Fruit fly (Drosophila melanogaster) whole organism, prepupa: ENCODE results near the gene atl.

Experiments
- Blimp-1 ChIP-seq: fragments of 200-800 bp; sonication (Bioruptor generic); optimal IDR thresholded peaks from 3 replicates; lab custom pipeline; 2017; ENCODE audit warnings: missing biosample characterization, missing genetic modification characterization, mild to moderate bottlenecking, moderate library complexity, missing genetic modification reagents
- CG10631 ChIP-seq: fragments of 200-800 bp; sonication (Bioruptor generic); optimal IDR thresholded peaks from 2 replicates; lab custom pipeline; 2016; ENCODE audit warnings: missing biosample characterization, missing genetic modification characterization
- CG10669 ChIP-seq: fragments of 200-800 bp; sonication (Bioruptor generic); optimal IDR thresholded peaks from 3 replicates; lab custom pipeline; 2018; ENCODE audit warnings: missing biosample characterization, mild to moderate bottlenecking, missing genetic modification characterization, moderate library complexity
- CG11762 ChIP-seq: fragments of 200-800 bp; sonication (Bioruptor generic); optimal IDR thresholded peaks from 3 replicates; lab custom pipeline; 2016; ENCODE audit warnings: missing biosample characterization, missing genetic modification characterization; ENCODE audit not compliant: insufficient read depth
- CG11902 ChIP-seq: fragments of 200-800 bp; sonication (Bioruptor generic); optimal IDR thresholded peaks from 3 replicates; lab custom pipeline; 2016; ENCODE audit warnings: missing biosample characterization, missing genetic modification characterization
- CG15336 ChIP-seq: fragments of 200-800 bp; sonication (Bioruptor generic); IDR thresholded peaks from 2 replicates; pipeline ENCODE4 v1.3.6; 2022; ENCODE audit warnings: missing biosample characterization, missing genetic modification characterization
- CG1621 ChIP-seq: fragments of 200-800 bp; sonication (Bioruptor generic); optimal IDR thresholded peaks from 3 replicates; lab custom pipeline; 2018; ENCODE audit warnings: missing biosample characterization, mild to moderate bottlenecking, missing genetic modification characterization
- CG16779 ChIP-seq: fragments of 200-800 bp; sonication (Bioruptor generic); optimal IDR thresholded peaks from 3 replicates; lab custom pipeline; 2017; ENCODE audit warnings: missing biosample characterization, mild to moderate bottlenecking, missing genetic modification characterization
- CG3032 ChIP-seq: fragments of 200-800 bp; optimal IDR thresholded peaks from 2 replicates; lab custom pipeline; 2019; ENCODE audit warnings: missing biosample characterization, mild to moderate bottlenecking, missing genetic modification characterization, moderate library complexity
- CG31627 ChIP-seq: fragments of 200-800 bp; sonication (Bioruptor generic); optimal IDR thresholded peaks from 3 replicates; lab custom pipeline; 2016; ENCODE audit warnings: missing biosample characterization, missing genetic modification characterization
- CG34406 ChIP-seq: fragments of 200-800 bp; sonication (Bioruptor generic); optimal IDR thresholded peaks from 3 replicates; lab custom pipeline; 2016; ENCODE audit warnings: missing biosample characterization, missing genetic modification characterization
- CG4318 ChIP-seq: fragments of 200-800 bp; sonication (Bioruptor generic); optimal IDR thresholded peaks from 3 replicates; lab custom pipeline; 2017; ENCODE audit warnings: missing biosample characterization, mild to moderate bottlenecking, missing genetic modification characterization
- CG6163 ChIP-seq: fragments of 200-800 bp; sonication (Bioruptor generic); IDR thresholded peaks from 3 replicates; pipeline ENCODE4 v1.3.6; 2022; ENCODE audit warnings: missing biosample characterization, missing genetic modification characterization
- CG6276 ChIP-seq: fragments of 200-800 bp; sonication (Bioruptor generic); optimal IDR thresholded peaks from 2 replicates; lab custom pipeline; 2017; ENCODE audit warnings: missing biosample characterization, mild to moderate bottlenecking, missing genetic modification characterization
- CG6792 ChIP-seq: fragments of 200-800 bp; sonication (Bioruptor generic); optimal IDR thresholded peaks from 3 replicates; lab custom pipeline; 2016; ENCODE audit warnings: missing biosample characterization, missing genetic modification characterization
- CG6808 ChIP-seq: fragments of 200-800 bp; sonication (Bioruptor generic); optimal IDR thresholded peaks from 3 replicates; lab custom pipeline; 2017; ENCODE audit warnings: missing biosample characterization, missing genetic modification characterization, mild to moderate bottlenecking, moderate library complexity, missing genetic modification reagents
- CG6854 ChIP-seq: fragments of 200-800 bp; sonication (Bioruptor generic); optimal IDR thresholded peaks from 2 replicates; lab custom pipeline; 2017; ENCODE audit warnings: missing biosample characterization, mild to moderate bottlenecking, missing genetic modification characterization
- CG7368 ChIP-seq: fragments of 200-800 bp; sonication (Bioruptor generic); optimal IDR thresholded peaks from 3 replicates; lab custom pipeline; 2016; ENCODE audit warnings: missing biosample characterization, missing genetic modification characterization
- CG8319 ChIP-seq: fragments of 200-800 bp; sonication (Bioruptor generic); optimal IDR thresholded peaks from 3 replicates; lab custom pipeline; 2016; ENCODE audit warnings: missing biosample characterization, missing genetic modification characterization
- CG9139 ChIP-seq: fragments of 200-800 bp; sonication (Bioruptor generic); optimal IDR thresholded peaks from 3 replicates; lab custom pipeline; 2017; ENCODE audit warnings: missing biosample characterization, mild to moderate bottlenecking, missing genetic modification characterization
- Eip75B ChIP-seq: fragments of 200-800 bp; sonication (Bioruptor generic); optimal IDR thresholded peaks from 3 replicates; lab custom pipeline; 2016; ENCODE audit warnings: missing biosample characterization, missing genetic modification characterization
- Eip78C ChIP-seq: fragments of 200-800 bp; sonication (Bioruptor generic); peaks from one replicate; lab custom pipeline; 2016; ENCODE audit warnings: missing biosample characterization, missing genetic modification characterization
- Eip93F ChIP-seq: fragments of 200-800 bp; sonication (Bioruptor generic); optimal IDR thresholded peaks from 2 replicates; lab custom pipeline; 2016; ENCODE audit warnings: missing biosample characterization, mild to moderate bottlenecking, missing genetic modification characterization
- Ets21C ChIP-seq: fragments of 200-800 bp; sonication (Bioruptor generic); optimal IDR thresholded peaks from 3 replicates; lab custom pipeline; 2016; ENCODE audit warnings: missing biosample characterization, missing genetic modification characterization
- Ets96B ChIP-seq: fragments of 200-800 bp; optimal IDR thresholded peaks from 2 replicates; lab custom pipeline; 2019; ENCODE audit warnings: missing biosample characterization, mild to moderate bottlenecking, missing genetic modification characterization, moderate library complexity
- Gug ChIP-seq: fragments of 200-800 bp; sonication (Bioruptor generic); IDR thresholded peaks from 2 replicates; pipeline ENCODE4 v1.3.6; 2022; ENCODE audit warnings: missing biosample characterization, missing genetic modification characterization
- Lpt ChIP-seq: fragments of 200-800 bp; sonication (Bioruptor generic); optimal IDR thresholded peaks from 3 replicates; lab custom pipeline; 2016; ENCODE audit warnings: missing biosample characterization, missing genetic modification characterization
- Met ChIP-seq: fragments of 200-800 bp; sonication (Bioruptor generic); optimal IDR thresholded peaks from 3 replicates; lab custom pipeline; 2016; ENCODE audit warnings: missing biosample characterization, missing genetic modification characterization
- Smox ChIP-seq: fragments of 200-800 bp; sonication (Bioruptor generic); optimal IDR thresholded peaks from 3 replicates; lab custom pipeline; 2016; ENCODE audit warnings: missing biosample characterization, missing genetic modification characterization
- Sox102F ChIP-seq: fragments of 200-800 bp; sonication (Bioruptor generic); optimal IDR thresholded peaks from 2 replicates; lab custom pipeline; 2016; ENCODE audit warnings: missing biosample characterization, mild to moderate bottlenecking, missing genetic modification characterization
- Sox14 ChIP-seq: fragments of 200-800 bp; sonication (Bioruptor generic); optimal IDR thresholded peaks from 3 replicates; lab custom pipeline; 2016; ENCODE audit warnings: missing biosample characterization, missing genetic modification characterization
- Sox15 ChIP-seq: fragments of 200-800 bp; sonication (Bioruptor generic); optimal IDR thresholded peaks from 3 replicates; lab custom pipeline; 2016; ENCODE audit warnings: missing biosample characterization, missing genetic modification characterization
- achi ChIP-seq: fragments of 200-800 bp; sonication (Bioruptor generic); optimal IDR thresholded peaks from 3 replicates; lab custom pipeline; 2016; ENCODE audit warnings: missing biosample characterization, missing genetic modification characterization
- cyc ChIP-seq: fragments of 200-800 bp; sonication (Bioruptor generic); optimal IDR thresholded peaks from 3 replicates; lab custom pipeline; 2016; ENCODE audit warnings: missing biosample characterization, missing genetic modification characterization
- dac ChIP-seq: fragments of 200-800 bp; sonication (Bioruptor generic); optimal IDR thresholded peaks from 2 replicates; lab custom pipeline; 2017; ENCODE audit warnings: missing biosample characterization, mild to moderate bottlenecking, missing genetic modification characterization
- dsx ChIP-seq: fragments of 200-800 bp; optimal IDR thresholded peaks from 3 replicates; lab custom pipeline; 2019; ENCODE audit warnings: missing biosample characterization, mild to moderate bottlenecking, missing genetic modification characterization, moderate library complexity; ENCODE audit not compliant: poor library complexity, severe bottlenecking
- eg ChIP-seq: fragments of 200-800 bp; sonication (Bioruptor generic); IDR thresholded peaks from 3 replicates; pipeline ENCODE4 v1.3.6; 2022; ENCODE audit warnings: missing biosample characterization, missing genetic modification characterization
- fd59A ChIP-seq: fragments of 200-800 bp; sonication (Bioruptor generic); optimal IDR thresholded peaks from 2 replicates; lab custom pipeline; 2017; ENCODE audit warnings: missing biosample characterization, mild to moderate bottlenecking, missing genetic modification characterization, missing genetic modification reagents
- fkh ChIP-seq: fragments of 200-800 bp; sonication (Bioruptor generic); optimal IDR thresholded peaks from 3 replicates; lab custom pipeline; 2017; ENCODE audit warnings: missing biosample characterization, mild to moderate bottlenecking, missing genetic modification characterization, moderate library complexity
- spab ChIP-seq: fragments of 200-800 bp; sonication (Bioruptor generic); optimal IDR thresholded peaks from 2 replicates; lab custom pipeline; 2017; ENCODE audit warnings: missing biosample characterization, mild to moderate bottlenecking, missing genetic modification characterization, missing genetic modification reagents
- ss ChIP-seq, 2 experiments: fragments of 200-800 bp; sonication (Bioruptor generic); optimal IDR thresholded peaks; 2 replicates in 1 of 2; 3 replicates in 1 of 2; lab custom pipeline; 2017 to 2018; ENCODE audit warnings: mild to moderate bottlenecking in 2 of 2, missing biosample characterization in 2 of 2, missing genetic modification characterization in 2 of 2, moderate library complexity in 1 of 2
- svp ChIP-seq: fragments of 200-800 bp; sonication (Bioruptor generic); peaks from one replicate; lab custom pipeline; 2016; ENCODE audit warnings: missing biosample characterization, missing genetic modification characterization
- vri ChIP-seq: fragments of 200-800 bp; sonication (Bioruptor generic); optimal IDR thresholded peaks from 3 replicates; lab custom pipeline; 2016; ENCODE audit warnings: missing biosample characterization, mild to moderate bottlenecking, missing genetic modification characterization

The atl gene

DNA sequence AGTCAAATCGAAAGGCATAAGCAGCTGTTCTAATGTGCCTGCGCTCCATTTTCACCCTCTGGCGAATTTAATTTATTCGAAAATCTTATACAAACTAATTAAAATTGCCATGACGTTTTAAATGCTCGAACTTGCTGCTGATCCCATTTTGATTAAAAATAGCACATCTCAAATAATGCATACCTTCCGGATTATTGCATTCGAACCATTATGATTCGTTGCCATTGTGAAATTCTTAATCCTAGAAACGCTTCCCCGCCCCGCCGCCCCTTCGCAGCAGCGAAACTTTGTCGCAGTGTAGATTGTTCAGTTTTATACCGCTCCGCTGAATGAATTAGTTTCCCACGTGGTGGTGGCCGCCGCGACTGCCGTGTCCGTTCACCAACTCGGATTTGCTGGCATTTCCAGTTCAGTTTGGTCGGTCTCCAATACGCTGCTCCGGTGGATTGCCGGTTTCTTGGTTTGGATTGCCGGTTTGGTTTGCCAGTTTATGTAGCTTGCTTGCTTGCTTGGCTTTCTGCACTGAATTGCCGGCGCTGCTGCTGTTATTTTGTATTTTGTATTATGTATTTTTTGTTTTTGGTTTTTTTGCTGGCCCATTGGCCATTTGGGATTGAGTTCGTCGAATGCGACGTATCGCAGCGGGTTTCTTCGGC, 26.8 kb upstream of the atl start (continued):
- TF ChIP-seq CG10631 (GFP tag; lab: Kevin White, UChicago) (peak; percentile 49), dac (GFP tag; lab: Kevin White, UChicago) (peak; percentile 63), fd59A (GFP tag; lab: Kevin White, UChicago) (no peak), Lpt (GFP tag; lab: Kevin White, UChicago) (peak; percentile 30), Ets96B (tag; lab: Kevin White, UChicago) (peak; percentile 11), CG6854 (GFP tag; lab: Kevin White, UChicago) (peak; percentile 3), CG6808 (GFP tag; lab: Kevin White, UChicago) (no peak), CG31627 (GFP tag; lab: Kevin White, UChicago) (peak; percentile 14), CG6792 (GFP tag; lab: Kevin White, UChicago) (peak; percentile 6), achi (GFP tag; lab: Kevin White, UChicago) (peak; percentile 47), Sox15 (GFP tag; lab: Kevin White, UChicago) (no peak)

DNA sequence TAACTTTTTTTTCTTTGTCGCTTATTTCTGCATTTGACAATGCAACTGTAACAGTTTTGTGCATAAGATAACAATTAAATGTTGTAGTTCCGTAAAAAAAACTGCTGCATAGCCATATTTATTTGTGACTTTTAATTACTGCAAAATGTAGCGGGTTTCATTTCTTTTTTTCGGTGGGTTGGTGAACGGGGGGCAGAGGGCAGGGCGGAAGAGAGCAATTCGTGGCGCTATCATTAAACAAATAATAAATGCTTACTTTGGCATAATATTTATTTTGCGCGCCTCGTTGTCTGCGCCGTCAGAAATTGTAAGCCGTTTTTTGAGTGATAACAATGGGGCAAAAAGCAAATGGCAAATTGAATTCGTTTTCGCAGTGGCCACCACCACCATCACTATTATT, 24.4 kb upstream of the atl start:
- TF ChIP-seq vri (GFP tag; lab: Kevin White, UChicago), result peak; percentile 18
- no peak for TF ChIP-seq CG6276 (GFP tag; lab: Kevin White, UChicago)
- peak; percentile 82 for TF ChIP-seq fkh (GFP tag; lab: Kevin White, UChicago)
- peak; percentile 41 for TF ChIP-seq Eip78C (GFP tag; lab: Kevin White, UChicago)

DNA sequence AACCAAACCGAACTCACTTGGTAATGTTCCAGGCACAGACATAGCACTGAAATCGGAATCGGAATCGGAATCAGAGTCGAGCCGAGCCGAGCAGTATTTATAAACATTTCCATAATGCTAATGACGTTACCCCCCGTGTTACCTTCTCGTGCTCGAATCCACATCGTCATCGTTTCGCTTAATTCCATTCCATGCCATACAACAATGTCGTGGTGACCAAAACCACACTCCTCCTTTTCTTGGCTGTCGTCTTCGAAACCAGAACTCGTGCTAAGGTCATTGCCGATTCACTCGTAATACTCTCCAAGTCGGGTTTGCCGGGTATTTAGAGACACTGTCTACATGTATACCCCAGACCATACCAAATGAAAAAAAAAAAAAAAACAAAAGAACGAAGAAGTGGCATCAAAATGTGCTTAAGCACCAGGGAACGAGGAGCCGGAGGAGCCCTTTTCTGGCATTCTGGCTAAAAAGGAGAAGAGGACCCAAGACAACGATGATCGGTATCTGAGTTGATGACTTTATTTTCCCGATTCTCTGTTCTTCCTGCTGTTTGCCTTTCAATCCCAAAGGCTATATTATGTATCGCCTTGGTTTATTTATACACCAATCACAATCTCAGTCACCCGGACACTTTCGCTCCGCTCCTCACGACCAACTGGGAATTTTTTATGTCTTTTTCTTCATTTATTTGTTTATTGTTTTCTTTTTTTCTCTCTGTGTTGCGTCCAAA, 21.9 kb upstream of the atl start:
- no peak for TF ChIP-seq Gug (GFP tag; lab: Robert Waterston, UW)
- TF ChIP-seq Sox102F (GFP tag; lab: Kevin White, UChicago), result peak; percentile 78
- no peak for TF ChIP-seq Lpt (GFP tag; lab: Kevin White, UChicago)
- TF ChIP-seq CG34406 (GFP tag; lab: Kevin White, UChicago), result no peak
- TF ChIP-seq CG10669, result no peak
- TF ChIP-seq Eip75B (GFP tag; lab: Kevin White, UChicago), result peak; percentile 50
- peak; percentile 24 for TF ChIP-seq achi (GFP tag; lab: Kevin White, UChicago)
- no peak for TF ChIP-seq Ets21C (GFP tag; lab: Kevin White, UChicago)
- peak; percentile 78 to 86 for TF ChIP-seq ss (GFP tag; optimal IDR thresholded peaks at IDR 0.05; lab: Kevin White, UChicago)
- TF ChIP-seq CG11902 (GFP tag; lab: Kevin White, UChicago), result no peak
- no peak for TF ChIP-seq Sox15 (GFP tag; lab: Kevin White, UChicago)
- peak; percentile 87 for TF ChIP-seq Blimp-1 (GFP tag; lab: Kevin White, UChicago)
- peak; percentile 41 for TF ChIP-seq CG6808 (GFP tag; lab: Kevin White, UChicago)
- TF ChIP-seq CG4318 (GFP tag; lab: Kevin White, UChicago), result no peak
- peak; percentile 53 for TF ChIP-seq CG6854 (GFP tag; lab: Kevin White, UChicago)
- TF ChIP-seq Ets96B (tag; lab: Kevin White, UChicago), result peak; percentile 47
- TF ChIP-seq CG9139 (GFP tag; lab: Kevin White, UChicago), result peak; percentile 36
- TF ChIP-seq CG6163, result peak; percentile 79; the same call in 2 of the 3 replicates
- TF ChIP-seq CG3032, result peak; percentile 21
- TF ChIP-seq Met, result peak; percentile 15
- peak; percentile 53 for TF ChIP-seq spab (GFP tag; lab: Kevin White, UChicago)
- TF ChIP-seq dsx (GFP tag; lab: Kevin White, UChicago), result peak; percentile 99
- no peak for TF ChIP-seq Eip93F (GFP tag; lab: Kevin White, UChicago)
- peak; percentile 11 for TF ChIP-seq CG1621 (tag; lab: Kevin White, UChicago)
- no peak for TF ChIP-seq cyc
- no peak for TF ChIP-seq CG8319 (GFP tag; lab: Kevin White, UChicago)
- TF ChIP-seq eg (GFP tag; lab: Robert Waterston, UW), result peak; percentile 31; the same call in 1 of the 3 replicates
- TF ChIP-seq CG15336 (GFP tag; lab: Robert Waterston, UW), result no peak
- no peak for TF ChIP-seq CG7368 (GFP tag; lab: Kevin White, UChicago)
- TF ChIP-seq CG6276 (GFP tag; lab: Kevin White, UChicago), result no peak
- TF ChIP-seq Smox (GFP tag; lab: Kevin White, UChicago), result no peak
- no peak for TF ChIP-seq CG16779 (tag; lab: Kevin White, UChicago)
- peak; percentile 81 for TF ChIP-seq Eip78C (GFP tag; lab: Kevin White, UChicago)
- peak; percentile 83 for TF ChIP-seq svp (GFP tag; lab: Kevin White, UChicago)
- peak; percentile 60 for TF ChIP-seq Sox14
- TF ChIP-seq CG11762 (GFP tag; lab: Kevin White, UChicago), result no peak
- TF ChIP-seq vri (GFP tag; lab: Kevin White, UChicago), result peak; percentile 67
